Worm (Caenorhabditis elegans): Measurements from ENCODE around the gene Y17G7B.20.

The Y17G7B.20 gene

DNA sequence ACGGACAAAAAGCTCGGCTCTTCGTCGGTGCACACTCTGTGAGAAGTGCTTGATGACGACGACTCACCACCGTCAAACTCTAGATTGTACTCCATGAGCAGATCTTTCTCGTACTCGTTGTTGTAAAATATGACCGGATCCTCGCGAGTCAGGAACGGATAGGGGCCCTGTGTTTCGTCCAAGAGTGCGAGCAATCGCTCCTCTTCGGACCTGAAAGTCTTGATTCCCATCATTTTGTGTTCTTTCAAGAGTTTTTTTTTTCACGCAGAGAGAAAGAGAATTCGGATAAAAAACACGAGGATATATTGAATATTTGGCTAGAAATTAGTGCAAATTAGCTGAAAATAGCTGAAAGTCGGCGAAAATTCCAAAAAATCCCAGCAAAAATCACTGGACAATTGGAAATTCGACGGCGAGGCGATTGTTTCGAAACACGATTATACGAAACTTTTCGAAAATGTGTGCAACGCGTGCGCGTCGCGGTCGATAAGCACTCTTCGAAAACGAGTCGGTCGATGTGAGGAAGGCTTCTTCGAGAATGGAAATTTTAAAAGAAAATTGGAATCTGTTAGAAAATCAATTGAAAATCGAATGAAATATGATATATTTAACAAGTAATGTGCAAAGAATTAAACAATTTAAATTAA is at the start of gene Y17G7B.20, which contains the start of gene ash-2 (continued):
- TF ChIP-seq fkh-8 (tag; optimal IDR thresholded peaks at IDR 0.05) (no peak), nhr-84 (tag; optimal IDR thresholded peaks at IDR 0.05) (no peak), zag-1 (tag; optimal IDR thresholded peaks at IDR 0.05) (no peak), rnt-1 (tag; optimal IDR thresholded peaks at IDR 0.05) (peak; percentile 46), nhr-85 (tag) (no peak), pag-3 (tag; optimal IDR thresholded peaks at IDR 0.05; ENCODE audit: borderline replicate concordance, insufficient read depth) (no peak), ama-1 (optimal IDR thresholded peaks at IDR 0.05) (no peak), ceh-8 (GFP tag; optimal IDR thresholded peaks at IDR 0.05) (no peak), elt-3 (tag; optimal IDR thresholded peaks at IDR 0.05) (no peak), mab-9 (GFP tag; IDR thresholded peaks at IDR 0.05) (no peak), pqm-1 (tag; optimal IDR thresholded peaks at IDR 0.05) (no peak)

DNA sequence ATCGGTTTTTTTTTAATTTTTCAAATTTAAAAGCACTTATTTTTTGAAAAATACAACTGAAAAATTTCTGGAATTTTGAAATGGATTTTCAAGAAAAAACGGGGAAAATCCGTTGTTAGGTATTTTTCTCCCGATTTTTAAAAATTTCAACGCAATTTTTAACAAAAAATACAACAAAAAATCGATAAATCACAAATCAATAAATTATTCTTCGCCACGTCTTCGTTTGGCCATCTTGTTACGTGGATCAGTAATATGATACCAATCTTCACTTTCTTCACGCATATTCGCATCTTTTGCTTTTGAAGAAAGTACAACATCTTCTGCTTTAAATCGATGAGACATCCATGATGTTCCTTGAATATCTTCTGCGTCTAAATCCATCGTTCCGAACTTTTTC is 49.1 kb upstream of the Y17G7B.20 start:
- TF ChIP-seq nhr-71 (tag; optimal IDR thresholded peaks at IDR 0.05): no peak
- no peak for TF ChIP-seq isw-1 (GFP tag; IDR thresholded peaks at IDR 0.05)
- no peak for TF ChIP-seq aha-1 (tag; optimal IDR thresholded peaks at IDR 0.05)
- no peak for TF ChIP-seq mdl-1 (tag; optimal IDR thresholded peaks at IDR 0.05)
- TF ChIP-seq tbx-2 (tag; optimal IDR thresholded peaks at IDR 0.05): no peak
- TF ChIP-seq snu-23 (GFP tag; optimal IDR thresholded peaks at IDR 0.05): no peak
- TF ChIP-seq tlp-1 (tag; optimal IDR thresholded peaks at IDR 0.05): no peak
- TF ChIP-seq C16A3.4 (tag; optimal IDR thresholded peaks at IDR 0.05): no peak
- TF ChIP-seq sox-4 (tag; optimal IDR thresholded peaks at IDR 0.05): no peak
- TF ChIP-seq C04F5.9 (tag; optimal IDR thresholded peaks at IDR 0.05): no peak
- TF ChIP-seq efl-1 (optimal IDR thresholded peaks at IDR 0.05): no peak
- TF ChIP-seq efl-1 (GFP tag; optimal IDR thresholded peaks at IDR 0.05 in 1 of 2): no peak
- no peak for TF ChIP-seq elt-2 (tag; optimal IDR thresholded peaks at IDR 0.05)
- no peak for TF ChIP-seq ztf-4 (tag; optimal IDR thresholded peaks at IDR 0.05)
- no peak for TF ChIP-seq unc-86 (tag; optimal IDR thresholded peaks at IDR 0.05)
- TF ChIP-seq hlh-17 (GFP tag; optimal IDR thresholded peaks at IDR 0.05; ENCODE audit: borderline replicate concordance): no peak
- no peak for TF ChIP-seq ceh-8 (GFP tag; optimal IDR thresholded peaks at IDR 0.05)
- TF ChIP-seq unc-130 (tag; optimal IDR thresholded peaks at IDR 0.05): no peak
- TF ChIP-seq mep-1 (tag; optimal IDR thresholded peaks at IDR 0.05): no peak
- TF ChIP-seq fos-1 (tag; optimal IDR thresholded peaks at IDR 0.05): no peak
- TF ChIP-seq lin-14 (GFP tag; optimal IDR thresholded peaks at IDR 0.05): no peak

DNA sequence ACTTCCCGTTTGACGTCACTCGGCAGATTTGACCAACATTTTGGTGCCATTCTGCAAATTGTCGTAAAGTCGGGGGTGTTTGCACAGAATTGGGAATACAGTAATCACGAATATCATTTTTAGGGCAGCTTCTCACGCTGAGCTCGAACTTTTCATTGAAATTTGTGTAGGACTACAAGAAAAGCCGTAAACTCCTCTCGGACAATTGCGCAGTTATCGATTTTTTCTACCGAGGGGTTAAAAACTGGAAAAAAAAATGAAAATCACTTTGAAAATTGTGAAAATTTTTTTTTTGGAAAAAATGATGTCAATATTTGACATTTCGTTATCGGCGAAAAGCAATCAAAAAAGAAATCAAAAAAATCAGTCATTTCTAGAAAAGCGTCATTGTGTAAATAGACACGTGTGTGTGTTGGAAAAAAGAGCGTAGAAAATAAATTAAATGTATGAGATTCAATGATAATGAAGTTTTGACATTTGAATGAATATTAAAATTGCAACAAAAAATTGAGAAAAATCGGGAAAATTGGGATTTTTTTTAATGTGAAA is 48.1 kb upstream of the Y17G7B.20 start, which contains the start of gene Y17G7B.8:
Gene Y17G7B.8 (minus strand): TSS at position 51 of the 549 bp plus-strand sequence.
- TF ChIP-seq unc-130 (tag; optimal IDR thresholded peaks at IDR 0.05): no peak
- TF ChIP-seq elt-2 (tag; optimal IDR thresholded peaks at IDR 0.05): peak; percentile 47
- no peak for TF ChIP-seq efl-1 (optimal IDR thresholded peaks at IDR 0.05)
- peak in 1 of 2 experiments; percentile 34 for TF ChIP-seq efl-1 (GFP tag; optimal IDR thresholded peaks at IDR 0.05 in 1 of 2)

DNA sequence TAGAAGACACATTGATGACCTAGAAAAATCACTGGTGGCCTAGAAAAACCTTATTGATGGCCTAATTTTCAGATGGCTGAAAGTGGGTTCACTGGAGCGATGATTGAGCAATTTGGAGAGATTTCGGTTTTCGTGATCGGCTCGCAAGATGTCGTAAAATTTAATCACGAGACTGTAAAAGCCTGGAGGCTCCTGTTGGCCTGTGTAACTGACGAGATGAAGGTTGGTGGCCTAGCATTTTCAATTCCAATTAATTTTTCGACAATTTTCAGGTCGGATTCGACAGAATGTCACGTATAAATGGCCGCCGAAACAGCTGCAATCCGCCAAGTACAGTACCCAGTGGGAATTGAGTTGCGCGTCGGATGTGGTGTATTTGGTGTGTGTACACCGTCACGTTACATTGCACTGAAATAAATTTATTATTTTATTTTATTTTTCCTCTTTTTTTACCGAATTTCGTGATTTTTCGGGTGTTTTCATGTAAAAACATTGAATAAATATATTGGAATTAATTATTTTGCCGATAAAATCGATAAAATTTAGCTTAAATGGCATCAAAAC is 43.8 kb upstream of the Y17G7B.20 start, which contains the start of gene Y17G7B.12:
Gene Y17G7B.12 (plus strand): TSS at position 547 of the 564 bp plus-strand sequence.
- TF ChIP-seq rnt-1 (tag; optimal IDR thresholded peaks at IDR 0.05): no peak
- TF ChIP-seq ceh-90 (tag; optimal IDR thresholded peaks at IDR 0.05): no peak
- TF ChIP-seq lin-35 (GFP tag; optimal IDR thresholded peaks at IDR 0.05): peak in 1 of 2 experiments; percentile 23
- peak; percentile 22 for TF ChIP-seq mep-1 (tag; optimal IDR thresholded peaks at IDR 0.05)
- TF ChIP-seq elt-3 (tag; optimal IDR thresholded peaks at IDR 0.05): no peak
- no peak for TF ChIP-seq tbx-2 (tag; optimal IDR thresholded peaks at IDR 0.05)
- TF ChIP-seq mab-9 (GFP tag; IDR thresholded peaks at IDR 0.05): no peak
- TF ChIP-seq F16B12.6 (tag; optimal IDR thresholded peaks at IDR 0.05): peak; percentile 79
- TF ChIP-seq nhr-84 (tag; optimal IDR thresholded peaks at IDR 0.05): no peak
- TF ChIP-seq fkh-4 (tag; optimal IDR thresholded peaks at IDR 0.05; ENCODE audit: borderline replicate concordance): no peak
- TF ChIP-seq grh-1 (GFP tag; IDR thresholded peaks at IDR 0.05): no peak
- TF ChIP-seq lsy-2 (tag; optimal IDR thresholded peaks at IDR 0.05): peak; percentile 56 to 90
- no peak for TF ChIP-seq sptf-1 (tag; optimal IDR thresholded peaks at IDR 0.05)
- TF ChIP-seq dpl-1 (GFP tag; optimal IDR thresholded peaks at IDR 0.05): peak in 1 of 3 experiments; percentile 37
- no peak for TF ChIP-seq fkh-8 (tag; optimal IDR thresholded peaks at IDR 0.05)
- TF ChIP-seq ceh-82 (tag; optimal IDR thresholded peaks at IDR 0.05): no peak
- TF ChIP-seq snu-23 (GFP tag; optimal IDR thresholded peaks at IDR 0.05): peak; percentile 5
- no peak for TF ChIP-seq zip-4 (GFP tag; optimal IDR thresholded peaks at IDR 0.05)
- peak; percentile 4 to 21 for TF ChIP-seq efl-1 (optimal IDR thresholded peaks at IDR 0.05)
- peak; percentile 18 to 92 for TF ChIP-seq efl-1 (GFP tag; optimal IDR thresholded peaks at IDR 0.05 in 1 of 2)
- peak; percentile 48 for TF ChIP-seq skn-1 (tag; optimal IDR thresholded peaks at IDR 0.05)
- no peak for TF ChIP-seq aha-1 (tag; optimal IDR thresholded peaks at IDR 0.05)
- TF ChIP-seq nhr-76 (tag; optimal IDR thresholded peaks at IDR 0.05): no peak

Measured in whole organism, L1 larva.